Worm (Caenorhabditis elegans): ENCODE measurements around the gene F59B2.9.

- no peak for TF ChIP-seq nhr-11 (tag; optimal IDR thresholded peaks at IDR 0.05)
- no peak for TF ChIP-seq unc-62 (GFP tag; optimal IDR thresholded peaks at IDR 0.05)
- TF ChIP-seq lin-15B (tag; optimal IDR thresholded peaks at IDR 0.05), result no peak
- no peak for TF ChIP-seq ztf-4 (tag; optimal IDR thresholded peaks at IDR 0.05)
- TF ChIP-seq sea-2 (GFP tag; optimal IDR thresholded peaks at IDR 0.05), result no peak
- TF ChIP-seq nhr-76 (tag; optimal IDR thresholded peaks at IDR 0.05), result no peak
Measured at ce11 chrIII:8980892-8981291, 31.3 kb downstream of the F59B2.9 start.
